Worm (Caenorhabditis elegans) whole organism, L3 larva: Measurements from ENCODE around the gene trim-21.

Experiments
- nhr-23 ChIP-seq: fragments of 150-350 bp; optimal IDR thresholded peaks from 2 replicates; lab custom pipeline; 2014; ENCODE audit warnings: missing biosample characterization, missing genetic modification reagents, missing genetic modification characterization
- unc-39 ChIP-seq: sonication (generic microtip); optimal IDR thresholded peaks from 4 replicates; lab custom pipeline; 2017; ENCODE audit warnings: missing biosample characterization, missing genetic modification characterization

ce11 chrII:2300861-2301260, 11.8 kb downstream of the trim-21 start, which contains the start of gene B0281.5:
- TF ChIP-seq unc-39 (tag; lab: Kevin White, UChicago) (no peak), nhr-23 (tag; lab: Kevin White, UChicago) (no peak)
